Fruit fly (Drosophila melanogaster) whole organism, embryonic: ENCODE measurements around the gene TfIIS.

Experiments used
- Atf3 ChIP-seq: fragments of 200-800 bp; sonication (Bioruptor generic); optimal IDR thresholded peaks from 3 replicates; lab custom pipeline; 2016; ENCODE audit warnings: missing biosample characterization, missing genetic modification characterization
- B-H1 ChIP-seq: fragments of 200-800 bp; sonication (Bioruptor generic); IDR thresholded peaks from 3 replicates; pipeline ENCODE4 v1.3.6; 2022; ENCODE audit warnings: missing biosample characterization, missing genetic modification characterization
- CG10147 ChIP-seq: fragments of 200-800 bp; sonication (Bioruptor generic); optimal IDR thresholded peaks from 2 replicates; lab custom pipeline; 2019; ENCODE audit warnings: missing biosample characterization, mild to moderate bottlenecking, missing genetic modification characterization, moderate library complexity
- CG10209 ChIP-seq: fragments of 200-800 bp; sonication (Bioruptor generic); optimal IDR thresholded peaks from 3 replicates; lab custom pipeline; 2017; ENCODE audit warnings: missing biosample characterization, mild to moderate bottlenecking, missing genetic modification characterization, missing genetic modification reagents
- CG11398 ChIP-seq: fragments of 200-800 bp; sonication (Bioruptor generic); optimal IDR thresholded peaks from 2 replicates; lab custom pipeline; 2016; ENCODE audit warnings: missing biosample characterization, missing genetic modification characterization
- CG11560 ChIP-seq: fragments of 200-800 bp; sonication (Bioruptor generic); IDR thresholded peaks from 3 replicates; pipeline ENCODE4 v1.3.6; 2022; ENCODE audit warnings: missing biosample characterization, missing genetic modification characterization
- CG12071 ChIP-seq: fragments of 200-800 bp; sonication (Bioruptor generic); optimal IDR thresholded peaks from 3 replicates; lab custom pipeline; 2018; ENCODE audit warnings: missing biosample characterization, mild to moderate bottlenecking, missing genetic modification characterization
- CG15011 ChIP-seq: fragments of 200-800 bp; sonication (Bioruptor generic); optimal IDR thresholded peaks from 3 replicates; lab custom pipeline; 2018; ENCODE audit warnings: missing biosample characterization, mild to moderate bottlenecking, missing genetic modification characterization
- CG1529 ChIP-seq: fragments of 200-800 bp; sonication (Bioruptor generic); optimal IDR thresholded peaks from 3 replicates; lab custom pipeline; 2018; ENCODE audit warnings: missing biosample characterization, missing genetic modification characterization
- CG17385 ChIP-seq: fragments of 200-800 bp; sonication (Bioruptor generic); optimal IDR thresholded peaks from 3 replicates; lab custom pipeline; 2018; ENCODE audit warnings: missing biosample characterization, mild to moderate bottlenecking, missing genetic modification characterization
- CG17568 ChIP-seq: fragments of 200-800 bp; sonication (Bioruptor generic); optimal IDR thresholded peaks from 2 replicates; lab custom pipeline; 2018; ENCODE audit warnings: missing biosample characterization, mild to moderate bottlenecking, missing genetic modification characterization, moderate library complexity
- CG17912 ChIP-seq: fragments of 200-800 bp; sonication (Bioruptor generic); optimal IDR thresholded peaks from 2 replicates; lab custom pipeline; 2018; ENCODE audit warnings: missing biosample characterization, mild to moderate bottlenecking, missing genetic modification characterization
- CG34224 ChIP-seq: fragments of 200-800 bp; sonication (Bioruptor generic); IDR thresholded peaks from 3 replicates; pipeline ENCODE4 v1.3.6; 2022; ENCODE audit warnings: missing biosample characterization, missing genetic modification characterization; ENCODE audit not compliant: partially characterized antibody
- CG4282 ChIP-seq: fragments of 200-800 bp; sonication (Bioruptor generic); optimal IDR thresholded peaks from 2 replicates; lab custom pipeline; 2016; ENCODE audit warnings: missing biosample characterization, missing genetic modification characterization
- CG4360 ChIP-seq: fragments of 200-800 bp; sonication (Bioruptor generic); IDR thresholded peaks from 2 replicates; pipeline ENCODE4 v1.3.6; 2022; ENCODE audit warnings: missing biosample characterization, missing genetic modification characterization
- CG5245 ChIP-seq: fragments of 200-800 bp; sonication (Bioruptor generic); optimal IDR thresholded peaks from 3 replicates; lab custom pipeline; 2016; ENCODE audit warnings: missing biosample characterization, missing genetic modification characterization
- CG9437 ChIP-seq: fragments of 200-800 bp; sonication (Bioruptor generic); optimal IDR thresholded peaks from 2 replicates; lab custom pipeline; 2018; ENCODE audit warnings: missing biosample characterization, mild to moderate bottlenecking, missing genetic modification characterization
- CG9727 ChIP-seq: fragments of 200-800 bp; sonication (Bioruptor generic); optimal IDR thresholded peaks from 3 replicates; lab custom pipeline; 2017; ENCODE audit warnings: missing biosample characterization, mild to moderate bottlenecking, missing genetic modification characterization
- Camta ChIP-seq: fragments of 200-800 bp; sonication (Bioruptor generic); optimal IDR thresholded peaks from 2 replicates; lab custom pipeline; 2016; ENCODE audit warnings: missing biosample characterization, missing genetic modification characterization
- Doc2 ChIP-seq: fragments of 200-800 bp; sonication (Bioruptor generic); IDR thresholded peaks from 2 replicates; pipeline ENCODE4 v1.3.6; 2022; ENCODE audit warnings: missing biosample characterization, missing genetic modification characterization
- Fer2 ChIP-seq: fragments of 200-800 bp; sonication (Bioruptor generic); optimal IDR thresholded peaks from 2 replicates; lab custom pipeline; 2018; ENCODE audit warnings: missing biosample characterization, mild to moderate bottlenecking, missing genetic modification characterization, moderate library complexity
- HHEX ChIP-seq: fragments of 200-800 bp; sonication (Bioruptor generic); optimal IDR thresholded peaks from 3 replicates; lab custom pipeline; 2017; ENCODE audit warnings: missing biosample characterization, mild to moderate bottlenecking, missing genetic modification characterization, missing genetic modification reagents
- Hmx ChIP-seq: fragments of 200-800 bp; sonication (Bioruptor generic); optimal IDR thresholded peaks from 2 replicates; lab custom pipeline; 2016; ENCODE audit warnings: missing biosample characterization, missing genetic modification characterization
- NK7.1 ChIP-seq: fragments of 200-800 bp; sonication (Bioruptor generic); optimal IDR thresholded peaks from 3 replicates; lab custom pipeline; 2016; ENCODE audit warnings: missing biosample characterization, missing genetic modification characterization
- NfI ChIP-seq: fragments of 200-800 bp; sonication (Bioruptor generic); optimal IDR thresholded peaks from 3 replicates; lab custom pipeline; 2018; ENCODE audit warnings: missing biosample characterization, mild to moderate bottlenecking, missing genetic modification characterization, moderate library complexity
- PHDP ChIP-seq: fragments of 200-800 bp; sonication (Bioruptor generic); optimal IDR thresholded peaks from 3 replicates; lab custom pipeline; 2018; ENCODE audit warnings: missing biosample characterization, mild to moderate bottlenecking, missing genetic modification characterization, moderate library complexity
- Trl ChIP-seq, 3 experiments: fragments of >200 bp in 2 of 3; fragments of 200-800 bp in 1 of 3; sonication (Bioruptor generic) in 1 of 3; optimal IDR thresholded peaks; 2 replicates in 1 of 3; 3 replicates in 2 of 3; lab custom pipeline; 2016 to 2017; ENCODE audit warnings: missing biosample characterization in 1 of 3, missing genetic modification characterization in 1 of 3
- ab ChIP-seq: fragments of 200-800 bp; sonication (Bioruptor generic); optimal IDR thresholded peaks from 2 replicates; lab custom pipeline; 2016; ENCODE audit warnings: missing biosample characterization, missing genetic modification characterization
- abd-A ChIP-seq: fragments of 200-800 bp; sonication (Bioruptor generic); optimal IDR thresholded peaks from 3 replicates; lab custom pipeline; 2019; ENCODE audit warnings: missing biosample characterization, mild to moderate bottlenecking, missing genetic modification characterization, moderate library complexity
- amos ChIP-seq: fragments of 200-800 bp; sonication (Bioruptor generic); IDR thresholded peaks from 2 replicates; pipeline ENCODE4 v1.3.6; 2022; ENCODE audit warnings: missing biosample characterization, missing genetic modification characterization; ENCODE audit not compliant: partially characterized antibody
- bigmax ChIP-seq: fragments of 200-800 bp; sonication (Bioruptor generic); optimal IDR thresholded peaks from 2 replicates; lab custom pipeline; 2018; ENCODE audit warnings: missing biosample characterization, mild to moderate bottlenecking, missing genetic modification characterization
- bsh ChIP-seq, 2 experiments: fragments of 200-800 bp; sonication (Bioruptor generic); optimal IDR thresholded peaks; 2 replicates each; lab custom pipeline; 2017 to 2018; ENCODE audit warnings: mild to moderate bottlenecking in 2 of 2, missing biosample characterization in 2 of 2, missing genetic modification characterization in 2 of 2, moderate library complexity in 1 of 2
- caup ChIP-seq: fragments of 200-800 bp; sonication (Bioruptor generic); optimal IDR thresholded peaks from 3 replicates; lab custom pipeline; 2017; ENCODE audit warnings: missing biosample characterization, mild to moderate bottlenecking, missing genetic modification characterization, moderate library complexity; ENCODE audit not compliant: severe bottlenecking
- emc ChIP-seq: fragments of 200-800 bp; sonication (Bioruptor generic); optimal IDR thresholded peaks from 2 replicates; lab custom pipeline; 2016; ENCODE audit warnings: missing biosample characterization, missing genetic modification characterization
- en ChIP-seq: fragments of 200-800 bp; sonication (Bioruptor generic); optimal IDR thresholded peaks from 2 replicates; lab custom pipeline; 2016; ENCODE audit warnings: missing biosample characterization, missing genetic modification characterization
- ham ChIP-seq: fragments of 200-800 bp; sonication (Bioruptor generic); IDR thresholded peaks from 2 replicates; pipeline ENCODE4 v1.3.6; 2022; ENCODE audit warnings: missing biosample characterization, missing genetic modification characterization
- hkb ChIP-seq, 2 experiments: fragments of 200-800 bp in 1 of 2; fragments of >200 bp in 1 of 2; sonication (Bioruptor generic) in 1 of 2; IDR thresholded peaks in 1 of 2; optimal IDR thresholded peaks in 1 of 2; 2 replicates each; pipeline versions ENCODE4 v1.3.6 to Lab custom; 2017 to 2022; ENCODE audit warnings: missing biosample characterization in 1 of 2, missing genetic modification characterization in 1 of 2
- jigr1 ChIP-seq: fragments of 200-800 bp; sonication (Bioruptor generic); IDR thresholded peaks from 3 replicates; pipeline ENCODE4 v1.3.6; 2022; ENCODE audit warnings: missing biosample characterization, missing genetic modification characterization
- lilli ChIP-seq: fragments of 200-800 bp; sonication (Bioruptor generic); optimal IDR thresholded peaks from 3 replicates; lab custom pipeline; 2016; ENCODE audit warnings: missing biosample characterization, missing genetic modification characterization
- oc ChIP-seq: fragments of 200-800 bp; sonication (Bioruptor generic); optimal IDR thresholded peaks from 2 replicates; lab custom pipeline; 2018; ENCODE audit warnings: missing biosample characterization, mild to moderate bottlenecking, missing genetic modification characterization, moderate library complexity
- pb ChIP-seq: fragments of 200-800 bp; sonication (Bioruptor generic); optimal IDR thresholded peaks from 3 replicates; lab custom pipeline; 2016; ENCODE audit warnings: missing biosample characterization, missing genetic modification characterization
- pnt ChIP-seq: fragments of 200-800 bp; sonication (Bioruptor generic); optimal IDR thresholded peaks from 3 replicates; lab custom pipeline; 2016; ENCODE audit warnings: missing biosample characterization, missing genetic modification characterization
- pum ChIP-seq: fragments of 200-800 bp; sonication (Bioruptor generic); optimal IDR thresholded peaks from 2 replicates; lab custom pipeline; 2016; ENCODE audit warnings: missing biosample characterization, missing genetic modification characterization
- row ChIP-seq: fragments of 200-800 bp; sonication (Bioruptor generic); IDR thresholded peaks from 3 replicates; pipeline ENCODE4 v1.3.6; 2022; ENCODE audit warnings: missing biosample characterization, missing genetic modification characterization
- scrt ChIP-seq: fragments of 200-800 bp; sonication (Bioruptor generic); optimal IDR thresholded peaks from 2 replicates; lab custom pipeline; 2018; ENCODE audit warnings: missing biosample characterization, mild to moderate bottlenecking, missing genetic modification characterization, moderate library complexity
- sd ChIP-seq: fragments of 200-800 bp; sonication (Bioruptor generic); optimal IDR thresholded peaks from 3 replicates; lab custom pipeline; 2018; ENCODE audit warnings: missing biosample characterization, mild to moderate bottlenecking, missing genetic modification characterization, moderate library complexity
- sens ChIP-seq: fragments of 200-800 bp; sonication (Bioruptor generic); peaks from one replicate; lab custom pipeline; 2016; ENCODE audit warnings: missing biosample characterization, missing genetic modification characterization
- sna ChIP-seq: fragments of 200-800 bp; sonication (Bioruptor generic); IDR thresholded peaks from 2 replicates; pipeline ENCODE4 v1.3.6; 2022; ENCODE audit warnings: missing biosample characterization, missing genetic modification characterization; ENCODE audit not compliant: partially characterized antibody
- ttk ChIP-seq: fragments of 200-800 bp; sonication (Bioruptor generic); IDR thresholded peaks from 2 replicates; pipeline ENCODE4 v2.1.2; 2022; ENCODE audit warnings: missing biosample characterization, missing genetic modification characterization
- zen ChIP-seq: fragments of 200-800 bp; sonication (Bioruptor generic); optimal IDR thresholded peaks from 3 replicates; lab custom pipeline; 2018; ENCODE audit warnings: missing biosample characterization, mild to moderate bottlenecking, missing genetic modification characterization, moderate library complexity

The TfIIS gene

DNA sequence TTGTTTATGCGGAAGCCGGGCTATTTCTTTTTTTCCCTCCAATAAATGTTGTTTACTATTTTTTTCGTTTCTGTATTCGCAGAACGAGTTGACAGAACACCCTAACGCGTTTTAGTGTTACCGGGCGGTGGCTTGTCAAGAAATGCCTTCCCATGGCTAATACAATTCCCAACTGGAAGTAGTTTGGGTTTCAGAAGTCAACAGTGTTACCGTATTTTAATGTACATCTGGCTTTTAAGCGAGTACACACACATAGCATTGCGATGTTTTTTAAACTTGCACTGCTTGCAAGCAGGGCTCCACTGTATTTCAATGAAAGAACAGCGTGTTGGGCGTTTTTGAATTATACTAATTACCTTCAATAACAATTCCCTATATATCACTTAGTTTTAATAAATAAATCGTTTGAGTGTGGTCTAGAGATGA lies at the start of gene TfIIS (continued):
- TF ChIP-seq pb, result no peak
- no peak for TF ChIP-seq CG17385 (GFP tag; lab: Kevin White, UChicago)
- TF ChIP-seq sd (tag; lab: Kevin White, UChicago), result peak; percentile 31
- TF ChIP-seq CG15011 (GFP tag; lab: Kevin White, UChicago), result no peak
- TF ChIP-seq abd-A (tag; lab: Kevin White, UChicago), result peak; percentile 73
- no peak for TF ChIP-seq CG1529
- TF ChIP-seq CG10147 (GFP tag; lab: Kevin White, UChicago), result no peak
- no peak for TF ChIP-seq CG34224 (GFP tag; lab: Robert Waterston, UW)
- no peak for TF ChIP-seq ham
- no peak for TF ChIP-seq ttk
- no peak for TF ChIP-seq CG11560
- no peak for TF ChIP-seq CG12071 (GFP tag; lab: Kevin White, UChicago)
- TF ChIP-seq caup (GFP tag; lab: Kevin White, UChicago), result no peak
- TF ChIP-seq Trl (optimal IDR thresholded peaks at IDR 0.05; lab: Kevin White, UChicago), result no peak
- no peak for TF ChIP-seq Trl (GFP tag; optimal IDR thresholded peaks at IDR 0.05; lab: Kevin White, UChicago)
- no peak for TF ChIP-seq lilli (GFP tag; lab: Kevin White, UChicago)
- peak; percentile 53 for TF ChIP-seq bigmax (GFP tag; lab: Kevin White, UChicago)
- no peak for TF ChIP-seq CG10209 (GFP tag; lab: Kevin White, UChicago)
- TF ChIP-seq NfI, result peak; percentile 4
- no peak for TF ChIP-seq pum (GFP tag; lab: Kevin White, UChicago)
- TF ChIP-seq B-H1, result no peak
- no peak for TF ChIP-seq NK7.1 (GFP tag; lab: Kevin White, UChicago)
- TF ChIP-seq sna (GFP tag; lab: Robert Waterston, UW), result no peak
- TF ChIP-seq zen (tag; lab: Kevin White, UChicago), result peak; percentile 82
- no peak for TF ChIP-seq Fer2 (tag; lab: Kevin White, UChicago)
- TF ChIP-seq CG9727 (GFP tag; lab: Kevin White, UChicago), result no peak
- peak; percentile 51 for TF ChIP-seq row (GFP tag; lab: Robert Waterston, UW)
- no peak for TF ChIP-seq CG4360
- TF ChIP-seq amos (GFP tag; lab: Robert Waterston, UW), result peak; percentile 66
- no peak for TF ChIP-seq sens
- peak; percentile 72 for TF ChIP-seq hkb (optimal IDR thresholded peaks at IDR 0.05; lab: Kevin White, UChicago)
- no peak for TF ChIP-seq hkb (GFP tag; IDR thresholded peaks at IDR 0.05; lab: Robert Waterston, UW)
- TF ChIP-seq HHEX (GFP tag; lab: Kevin White, UChicago), result no peak
- TF ChIP-seq Camta (GFP tag; lab: Kevin White, UChicago), result no peak
- no peak for TF ChIP-seq CG5245
- no peak for TF ChIP-seq Doc2 (GFP tag; lab: Robert Waterston, UW)
- no peak for TF ChIP-seq ab (GFP tag; lab: Kevin White, UChicago)
- TF ChIP-seq CG17912 (GFP tag; lab: Kevin White, UChicago), result peak; percentile 11
- TF ChIP-seq Hmx (GFP tag; lab: Kevin White, UChicago), result no peak
- no peak for TF ChIP-seq pnt (GFP tag; lab: Kevin White, UChicago)
- no peak for TF ChIP-seq bsh (GFP tag; optimal IDR thresholded peaks at IDR 0.05; lab: Kevin White, UChicago)
- no peak for TF ChIP-seq jigr1
- TF ChIP-seq emc (GFP tag; lab: Kevin White, UChicago), result no peak
- no peak for TF ChIP-seq PHDP (tag; lab: Kevin White, UChicago)
- no peak for TF ChIP-seq CG4282 (GFP tag; lab: Kevin White, UChicago)
- TF ChIP-seq CG9437 (GFP tag; lab: Kevin White, UChicago), result no peak
- no peak for TF ChIP-seq en
- no peak for TF ChIP-seq scrt (GFP tag; lab: Kevin White, UChicago)
- TF ChIP-seq CG11398, result no peak
- peak; percentile 97 for TF ChIP-seq CG17568 (GFP tag; lab: Kevin White, UChicago)
- no peak for TF ChIP-seq oc
- TF ChIP-seq Atf3 (GFP tag; lab: Kevin White, UChicago), result no peak
